Worm (Caenorhabditis elegans) whole organism, late embryonic: Measurements from ENCODE around the gene Y17G7B.8.

ENCODE experiments used
- C08G9.2 ChIP-seq: sonication (generic microtip); optimal IDR thresholded peaks from 2 replicates; lab custom pipeline; 2016; ENCODE audit warnings: mild to moderate bottlenecking, missing genetic modification characterization, moderate library complexity, missing compliant biosample characterization
- F13H6.1 ChIP-seq: sonication (generic microtip); optimal IDR thresholded peaks from 2 replicates; lab custom pipeline; 2016; ENCODE audit warnings: missing genetic modification characterization, missing compliant biosample characterization
- ceh-14 ChIP-seq: sonication (generic microtip); optimal IDR thresholded peaks from 2 replicates; lab custom pipeline; 2016; ENCODE audit warnings: missing genotype, missing genetic modification characterization, missing compliant biosample characterization
- ceh-19 ChIP-seq: fragments of 200-800 bp; sonication (Bioruptor generic); optimal IDR thresholded peaks from 2 replicates; lab custom pipeline; 2018; ENCODE audit warnings: mild to moderate bottlenecking, missing genetic modification characterization, missing compliant biosample characterization
- ceh-30 ChIP-seq: fragments of 150-350 bp; optimal IDR thresholded peaks from 2 replicates; lab custom pipeline; 2014; ENCODE audit warnings: missing biosample characterization, missing genetic modification characterization
- ceh-31 ChIP-seq: sonication (generic microtip); optimal IDR thresholded peaks from 2 replicates; lab custom pipeline; 2016; ENCODE audit warnings: missing genetic modification characterization, missing compliant biosample characterization
- ceh-34 ChIP-seq: sonication (generic microtip); optimal IDR thresholded peaks from 2 replicates; lab custom pipeline; 2016; ENCODE audit warnings: mild to moderate bottlenecking, missing genetic modification characterization, missing compliant biosample characterization
- ceh-45 ChIP-seq: fragments of 200-800 bp; sonication (Bioruptor generic); IDR thresholded peaks from 2 replicates; pipeline ENCODE4 v1.3.6; 2022; ENCODE audit warnings: missing genetic modification reagents, missing genetic modification characterization, missing compliant biosample characterization
- che-1 ChIP-seq: sonication (generic microtip); optimal IDR thresholded peaks from 2 replicates; lab custom pipeline; 2016; ENCODE audit warnings: mild to moderate bottlenecking, missing genetic modification characterization, missing compliant biosample characterization
- dve-1 ChIP-seq: sonication (generic microtip); optimal IDR thresholded peaks from 2 replicates; lab custom pipeline; 2017; ENCODE audit warnings: antibody characterized with exemption, mild to moderate bottlenecking, missing genetic modification characterization, missing compliant biosample characterization
- elt-2 ChIP-seq: sonication (generic microtip); optimal IDR thresholded peaks from 2 replicates; lab custom pipeline; 2016; ENCODE audit warnings: missing genetic modification reagents, missing genetic modification characterization, missing compliant biosample characterization
- ets-4 ChIP-seq: sonication (generic microtip); optimal IDR thresholded peaks from 2 replicates; lab custom pipeline; 2016; ENCODE audit warnings: missing genetic modification characterization, missing compliant biosample characterization
- eyg-1 ChIP-seq: sonication (generic microtip); optimal IDR thresholded peaks from 2 replicates; lab custom pipeline; 2016; ENCODE audit warnings: missing genotype, missing genetic modification characterization, missing compliant biosample characterization
- fkh-10 ChIP-seq: fragments of 150-350 bp; optimal IDR thresholded peaks from 2 replicates; lab custom pipeline; 2014; ENCODE audit warnings: missing biosample characterization, missing genetic modification reagents, missing genetic modification characterization
- gmeb-2 ChIP-seq: sonication (generic microtip); optimal IDR thresholded peaks from 2 replicates; lab custom pipeline; 2016; ENCODE audit warnings: missing genetic modification characterization, inconsistent platforms, missing compliant biosample characterization
- hlh-30 ChIP-seq: sonication (generic microtip); optimal IDR thresholded peaks from 2 replicates; lab custom pipeline; 2017; ENCODE audit warnings: antibody characterized with exemption, missing genetic modification characterization, missing compliant biosample characterization; ENCODE audit not compliant: insufficient read depth
- hlh-8 ChIP-seq: sonication (generic microtip); optimal IDR thresholded peaks from 2 replicates; lab custom pipeline; 2016; ENCODE audit warnings: missing genotype, missing genetic modification characterization, missing compliant biosample characterization
- lim-6 ChIP-seq: sonication (generic microtip); optimal IDR thresholded peaks from 2 replicates; lab custom pipeline; 2016; ENCODE audit warnings: missing genetic modification characterization, missing compliant biosample characterization
- lin-11 ChIP-seq: fragments of 200-800 bp; sonication (Bioruptor generic); optimal IDR thresholded peaks from 2 replicates; lab custom pipeline; 2018; ENCODE audit warnings: mild to moderate bottlenecking, missing genetic modification characterization, missing compliant biosample characterization
- madf-2 ChIP-seq: sonication (generic microtip); optimal IDR thresholded peaks from 2 replicates; lab custom pipeline; 2017; ENCODE audit warnings: missing genetic modification characterization, missing compliant biosample characterization
- mec-3 ChIP-seq: sonication (generic microtip); optimal IDR thresholded peaks from 2 replicates; lab custom pipeline; 2016; ENCODE audit warnings: borderline replicate concordance, missing genetic modification characterization, missing compliant biosample characterization
- nfya-1 ChIP-seq: sonication (generic microtip); optimal IDR thresholded peaks from 2 replicates; lab custom pipeline; 2017; ENCODE audit warnings: missing genetic modification characterization, mild to moderate bottlenecking, missing compliant biosample characterization, antibody characterized with exemption, moderate library complexity
- nhr-11 ChIP-seq: fragments of 150-350 bp; optimal IDR thresholded peaks from 2 replicates; lab custom pipeline; 2014; ENCODE audit warnings: missing biosample characterization, missing genetic modification characterization
- npax-4 ChIP-seq: sonication (generic microtip); optimal IDR thresholded peaks from 2 replicates; lab custom pipeline; 2016; ENCODE audit warnings: missing genetic modification characterization, missing compliant biosample characterization
- odd-2 ChIP-seq: sonication (generic microtip); optimal IDR thresholded peaks from 2 replicates; lab custom pipeline; 2017; ENCODE audit warnings: antibody characterized with exemption, mild to moderate bottlenecking, missing genetic modification characterization, missing compliant biosample characterization
- pag-3 ChIP-seq: sonication (generic microtip); optimal IDR thresholded peaks from 2 replicates; lab custom pipeline; 2016; ENCODE audit warnings: missing compliant biosample characterization, missing genetic modification characterization, borderline replicate concordance
- pax-1 ChIP-seq: fragments of 150-350 bp; optimal IDR thresholded peaks from 2 replicates; lab custom pipeline; 2014; ENCODE audit warnings: missing biosample characterization, missing genetic modification characterization
- pha-2 ChIP-seq: sonication (generic microtip); optimal IDR thresholded peaks from 2 replicates; lab custom pipeline; 2017; ENCODE audit warnings: mild to moderate bottlenecking, missing genetic modification characterization, missing compliant biosample characterization
- pha-4 ChIP-seq: fragments of 150-350 bp; optimal IDR thresholded peaks from 2 replicates; lab custom pipeline; 2018; ENCODE audit warnings: missing biosample characterization, missing genetic modification reagents, missing genetic modification characterization
- pros-1 ChIP-seq: fragments of 150-350 bp; optimal IDR thresholded peaks from 2 replicates; lab custom pipeline; 2014; ENCODE audit warnings: missing biosample characterization, missing genetic modification reagents, missing genetic modification characterization
- rnt-1 ChIP-seq: sonication (generic microtip); optimal IDR thresholded peaks from 2 replicates; lab custom pipeline; 2016; ENCODE audit warnings: missing genetic modification characterization, missing compliant biosample characterization
- sdc-2 ChIP-seq: sonication (generic microtip); optimal IDR thresholded peaks from 2 replicates; lab custom pipeline; 2016; ENCODE audit warnings: missing genotype, missing genetic modification characterization, missing compliant biosample characterization
- sox-2 ChIP-seq: fragments of 200-800 bp; sonication (Bioruptor generic); IDR thresholded peaks from 2 replicates; pipeline ENCODE4 v1.3.6; 2022; ENCODE audit warnings: missing genetic modification reagents, missing genetic modification characterization, missing compliant biosample characterization
- sox-4 ChIP-seq: sonication (generic microtip); optimal IDR thresholded peaks from 2 replicates; lab custom pipeline; 2017; ENCODE audit warnings: mild to moderate bottlenecking, missing genetic modification characterization, inconsistent platforms, missing compliant biosample characterization
- syd-9 ChIP-seq: sonication (generic microtip); optimal IDR thresholded peaks from 2 replicates; lab custom pipeline; 2016; ENCODE audit warnings: mild to moderate bottlenecking, missing genetic modification characterization, moderate library complexity, missing compliant biosample characterization
- tbx-2 ChIP-seq: sonication (generic microtip); optimal IDR thresholded peaks from 2 replicates; lab custom pipeline; 2016; ENCODE audit warnings: missing genetic modification characterization, missing compliant biosample characterization
- ttx-3 ChIP-seq: sonication (generic microtip); optimal IDR thresholded peaks from 2 replicates; lab custom pipeline; 2016; ENCODE audit warnings: missing genetic modification reagents, missing genetic modification characterization, missing compliant biosample characterization
- ztf-16 ChIP-seq: sonication (generic microtip); optimal IDR thresholded peaks from 2 replicates; lab custom pipeline; 2017; ENCODE audit warnings: missing genetic modification characterization, missing compliant biosample characterization

Gene Y17G7B.8

ce11 chrII:12027697-12028245 lies at the start of gene Y17G7B.8:
Gene Y17G7B.8, minus strand, starts transcription at chrII:12027747.
- TF ChIP-seq ceh-30 = no peak
- TF ChIP-seq syd-9 (tag; lab: Kevin White, UChicago) = no peak
- no peak for TF ChIP-seq mec-3
- no peak for TF ChIP-seq ztf-16 (tag; lab: Kevin White, UChicago)

- no peak for TF ChIP-seq eyg-1 (tag; lab: Kevin White, UChicago)
- TF ChIP-seq elt-2 = no peak
- TF ChIP-seq ceh-31 (tag; lab: Kevin White, UChicago) = no peak
- no peak for TF ChIP-seq ets-4 (tag; lab: Kevin White, UChicago)
- no peak for TF ChIP-seq lim-6
- no peak for TF ChIP-seq pros-1 (tag; lab: Kevin White, UChicago)
- no peak for TF ChIP-seq hlh-30 (tag; lab: Kevin White, UChicago)
- no peak for TF ChIP-seq pha-4 (tag; lab: Kevin White, UChicago)
- no peak for TF ChIP-seq ceh-45 (GFP tag; lab: Robert Waterston, UW)
- no peak for TF ChIP-seq dve-1 (tag; lab: Kevin White, UChicago)
- TF ChIP-seq ceh-30 = no peak
Measured at ce11 chrII:12077281-12077680, 49.7 kb upstream of the Y17G7B.8 start.

ce11 chrII:12076355-12076754 lies 48.8 kb upstream of the Y17G7B.8 start:
- TF ChIP-seq pha-2 (tag; lab: Kevin White, UChicago) (no peak), eyg-1 (tag; lab: Kevin White, UChicago) (no peak), nhr-11 (tag; lab: Kevin White, UChicago) (no peak), tbx-2 (tag; lab: Kevin White, UChicago) (no peak), ceh-34 (no peak), F13H6.1 (tag; lab: Kevin White, UChicago) (no peak), che-1 (tag; lab: Kevin White, UChicago) (no peak), ceh-14 (tag; lab: Kevin White, UChicago) (no peak), pax-1 (tag; lab: Kevin White, UChicago) (no peak), madf-2 (no peak), sox-2 (GFP tag; lab: Robert Waterston, UW) (no peak), hlh-30 (tag; lab: Kevin White, UChicago) (no peak), nfya-1 (tag; lab: Kevin White, UChicago) (no peak), sox-4 (no peak)

- TF ChIP-seq pax-1 (tag; lab: Kevin White, UChicago) (no peak), ceh-19 (GFP tag; lab: Kevin White, UChicago) (no peak), odd-2 (tag; lab: Kevin White, UChicago) (no peak), rnt-1 (tag; lab: Kevin White, UChicago) (no peak), gmeb-2 (no peak), ttx-3 (tag; lab: Kevin White, UChicago) (no peak), lin-11 (no peak), sdc-2 (no peak), hlh-8 (no peak), pag-3 (tag; lab: Kevin White, UChicago) (no peak), C08G9.2 (tag; lab: Kevin White, UChicago) (no peak), fkh-10 (no peak), mec-3 (no peak), npax-4 (tag; lab: Kevin White, UChicago) (no peak), ztf-16 (tag; lab: Kevin White, UChicago) (no peak), nfya-1 (tag; lab: Kevin White, UChicago) (no peak), tbx-2 (tag; lab: Kevin White, UChicago) (no peak)
Measured at ce11 chrII:12071243-12071642, 43.7 kb upstream of the Y17G7B.8 start.
